Fruit fly (Drosophila melanogaster) whole organism, adult: Measurements from ENCODE around the gene nkt.
A peak's percentile ranks its signal among the peaks of the same experiment; 100 is the strongest.

Source experiments
- CG12768 ChIP-seq: fragments of 200-800 bp; sonication (Bioruptor generic); optimal IDR thresholded peaks from 2 replicates; lab custom pipeline; 2017; ENCODE audit warnings: missing biosample characterization, missing genetic modification characterization, mild to moderate bottlenecking, moderate library complexity, missing genetic modification reagents
- CG1620 ChIP-seq: fragments of 200-800 bp; sonication (Bioruptor generic); optimal IDR thresholded peaks from 2 replicates; lab custom pipeline; 2016; ENCODE audit warnings: missing biosample characterization, missing genetic modification characterization
- CG7045 ChIP-seq: fragments of 200-800 bp; sonication (Bioruptor generic); optimal IDR thresholded peaks from 2 replicates; lab custom pipeline; 2017; ENCODE audit warnings: missing biosample characterization, mild to moderate bottlenecking, missing genetic modification characterization
- Mnt ChIP-seq: fragments of 200-800 bp; sonication (Bioruptor generic); optimal IDR thresholded peaks from 2 replicates; lab custom pipeline; 2016; ENCODE audit warnings: missing biosample characterization, mild to moderate bottlenecking, missing genetic modification characterization
- bab1 ChIP-seq: fragments of 200-800 bp; sonication (Bioruptor generic); optimal IDR thresholded peaks from 3 replicates; lab custom pipeline; 2019; ENCODE audit warnings: missing biosample characterization, mild to moderate bottlenecking, missing genetic modification characterization, moderate library complexity
- cic ChIP-seq: fragments of 200-800 bp; sonication (Bioruptor generic); optimal IDR thresholded peaks from 2 replicates; lab custom pipeline; 2017; ENCODE audit warnings: missing biosample characterization, mild to moderate bottlenecking, missing genetic modification characterization, moderate library complexity
- kay ChIP-seq: fragments of 200-800 bp; sonication (Bioruptor generic); peaks from one replicate; lab custom pipeline; 2016; ENCODE audit warnings: missing biosample characterization, missing genetic modification characterization, borderline replicate concordance
- pad ChIP-seq: fragments of 200-800 bp; sonication (Bioruptor generic); optimal IDR thresholded peaks from 3 replicates; lab custom pipeline; 2017; ENCODE audit warnings: missing biosample characterization, missing genetic modification characterization, mild to moderate bottlenecking, moderate library complexity, missing genetic modification reagents
- toe ChIP-seq: fragments of 200-800 bp; sonication (Bioruptor generic); optimal IDR thresholded peaks from 2 replicates; lab custom pipeline; 2016; ENCODE audit warnings: missing biosample characterization, missing genetic modification characterization

- TF ChIP-seq kay (GFP tag; lab: Kevin White, UChicago): no peak
- TF ChIP-seq CG7045: peak; percentile 34
- no peak for TF ChIP-seq CG1620
- no peak for TF ChIP-seq pad
- TF ChIP-seq bab1 (GFP tag; lab: Kevin White, UChicago): peak; percentile 6
- no peak for TF ChIP-seq toe (GFP tag; lab: Kevin White, UChicago)
- no peak for TF ChIP-seq cic
- TF ChIP-seq CG12768 (GFP tag; lab: Kevin White, UChicago): no peak
- no peak for TF ChIP-seq Mnt (GFP tag; lab: Kevin White, UChicago)
Observed at dm6 chr3L:11248303-11248702, 47.2 kb downstream of the nkt start.
